Fruit fly (Drosophila melanogaster): ENCODE measurements around the gene Gyc32E.

Gene Gyc32E

DNA sequence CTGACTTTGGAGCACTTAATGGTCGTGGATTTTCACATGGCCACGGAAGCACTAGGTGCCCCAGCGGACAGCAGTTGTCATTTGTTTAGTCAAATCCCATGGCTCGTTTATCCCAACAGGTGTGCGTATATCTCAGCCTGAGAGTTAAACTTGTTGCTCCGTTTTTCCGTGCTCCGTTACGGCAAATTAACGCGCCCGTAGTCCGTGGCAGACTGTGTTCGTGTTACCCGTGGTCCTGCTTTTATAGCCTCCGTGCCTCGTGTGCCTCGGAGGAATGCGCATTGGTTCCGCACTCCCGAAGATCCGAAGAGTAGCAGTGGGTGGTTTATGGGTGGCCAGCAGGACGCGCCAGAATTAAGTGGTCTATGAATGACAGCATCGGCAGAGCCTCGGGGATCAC, at the start of gene Gyc32E:
TSS of gene Gyc32E (minus strand) at position 133 of the 400 bp plus-strand sequence.
- TF ChIP-seq noc (tag; optimal IDR thresholded peaks at IDR 0.05): no peak

DNA sequence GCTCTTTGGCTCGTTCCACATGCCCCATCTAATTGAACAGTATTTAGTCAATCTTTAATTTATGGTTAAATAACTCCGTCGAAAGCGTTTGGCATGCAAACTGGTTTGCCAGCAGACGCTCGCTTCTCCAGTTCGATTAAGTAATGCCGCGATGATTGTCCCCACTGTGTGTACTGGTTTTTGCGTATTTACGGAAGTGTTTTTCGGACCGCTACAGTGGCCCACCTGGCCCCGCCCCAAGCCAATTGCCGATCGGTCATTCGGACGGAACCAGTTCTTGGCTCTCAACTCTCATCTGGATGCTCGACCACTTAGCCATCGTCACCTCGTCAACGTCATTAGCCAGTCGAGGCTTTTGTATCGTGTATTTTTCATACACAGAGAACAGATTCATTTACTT, 47.9 kb upstream of the Gyc32E start:
- no peak for TF ChIP-seq noc (tag; optimal IDR thresholded peaks at IDR 0.05)

DNA sequence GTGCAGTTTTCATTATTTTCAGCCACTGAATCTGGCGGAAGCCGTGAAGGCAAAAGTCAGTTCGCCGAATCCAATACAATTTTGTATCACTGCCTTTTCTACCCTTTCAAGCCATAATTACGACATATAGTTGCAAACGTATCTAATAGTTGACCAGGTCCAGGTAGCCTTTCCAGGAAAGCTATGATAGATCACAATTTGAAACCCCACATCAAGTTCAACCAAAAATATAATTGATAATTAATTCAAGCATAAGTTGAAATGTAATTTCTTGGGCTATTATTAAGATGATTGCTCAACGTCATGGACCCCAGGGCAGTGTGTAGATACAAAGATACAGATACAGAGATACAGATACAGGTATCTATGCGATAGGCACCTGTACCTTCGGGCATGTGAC, 47.3 kb upstream of the Gyc32E start:
- TF ChIP-seq noc (tag; optimal IDR thresholded peaks at IDR 0.05): no peak

DNA sequence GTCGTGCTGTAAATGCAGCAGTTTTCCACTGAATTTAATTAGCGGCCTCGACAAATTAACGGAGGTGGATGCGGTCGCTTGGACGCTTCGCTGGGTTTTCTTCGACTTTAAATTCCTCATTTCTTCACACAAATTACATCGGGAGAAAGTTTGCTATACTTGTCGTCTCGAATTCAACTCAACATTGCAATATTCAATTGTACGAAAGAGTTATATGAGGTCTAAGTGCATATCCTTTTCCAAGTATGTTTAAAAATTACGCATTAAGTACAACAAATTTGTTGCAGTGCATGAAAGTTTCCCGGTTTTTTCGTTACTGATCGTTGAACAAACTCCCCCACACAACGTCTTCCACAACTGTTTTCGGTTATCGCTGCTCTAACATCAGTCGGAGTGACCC, 43.8 kb upstream of the Gyc32E start:
- no peak for TF ChIP-seq noc (tag; optimal IDR thresholded peaks at IDR 0.05)

DNA sequence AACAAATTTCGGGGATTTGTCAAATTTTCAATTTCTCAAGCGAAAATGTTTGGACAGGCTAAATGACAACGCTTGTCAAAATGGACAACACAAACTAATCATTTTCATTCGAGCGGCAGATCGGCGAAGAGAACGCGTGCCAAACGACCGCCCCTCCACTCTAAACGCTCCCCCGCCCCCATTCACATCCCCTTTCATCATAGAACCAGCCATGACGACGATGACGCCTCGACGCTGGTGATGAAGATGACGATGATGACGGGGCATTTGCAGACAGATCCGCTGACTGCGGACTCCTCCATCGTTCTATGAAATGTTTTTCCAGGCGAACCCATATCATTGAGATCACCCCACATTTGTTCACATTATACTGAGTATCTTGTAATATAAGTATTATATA, 41.3 kb upstream of the Gyc32E start:
- peak; percentile 6 for TF ChIP-seq noc (tag; optimal IDR thresholded peaks at IDR 0.05)

DNA sequence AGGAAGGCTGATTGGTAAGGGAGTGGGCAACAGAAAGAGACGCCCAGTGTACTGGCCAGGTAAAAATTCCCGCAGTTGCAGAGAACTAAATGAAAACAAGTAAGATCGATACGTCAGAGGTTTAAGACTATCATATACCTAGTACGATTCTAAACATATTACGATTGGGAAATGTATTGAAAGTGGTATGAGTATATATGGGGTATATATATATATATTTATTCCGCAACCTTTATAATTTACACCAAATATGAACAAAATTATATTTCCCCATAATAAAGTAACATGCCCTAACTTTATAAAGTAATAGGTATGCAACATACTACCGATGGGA, 40.2 kb upstream of the Gyc32E start:
- peak; percentile 1 for TF ChIP-seq noc (tag; optimal IDR thresholded peaks at IDR 0.05)

DNA sequence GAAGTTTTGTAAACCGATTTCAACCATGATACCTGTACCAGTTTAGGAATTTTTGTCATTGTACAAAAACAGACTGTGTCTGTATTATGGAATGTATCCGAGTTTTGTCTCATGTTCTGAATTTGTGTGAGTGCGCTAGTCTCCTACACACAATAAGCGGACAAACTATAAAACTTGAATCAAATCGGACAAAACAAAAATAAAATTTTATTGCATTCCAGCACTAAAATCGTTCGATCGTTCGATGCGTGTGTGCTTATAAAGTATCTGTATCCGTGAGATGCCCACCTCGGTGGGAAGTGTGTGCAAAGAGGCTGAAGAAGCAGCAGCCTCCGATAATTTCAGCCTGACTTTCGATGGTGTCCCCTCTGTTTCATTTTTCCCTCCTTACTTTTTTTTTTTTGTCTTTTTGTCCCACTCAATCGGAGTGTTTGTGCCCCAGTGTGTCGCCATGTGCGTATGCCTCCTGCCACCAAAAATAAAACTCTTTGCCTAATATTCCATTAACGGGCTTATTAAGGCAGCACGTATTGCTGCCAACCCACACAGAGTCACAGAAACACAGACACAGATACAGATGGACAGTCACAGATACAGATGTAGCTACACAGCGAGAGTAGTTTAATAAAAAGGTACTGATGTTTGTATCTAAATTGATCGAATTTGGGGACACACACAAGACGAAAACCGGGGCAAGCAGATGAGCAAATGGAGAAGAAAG, 39.7 kb upstream of the Gyc32E start:
- TF ChIP-seq noc (tag; optimal IDR thresholded peaks at IDR 0.05): no peak

DNA sequence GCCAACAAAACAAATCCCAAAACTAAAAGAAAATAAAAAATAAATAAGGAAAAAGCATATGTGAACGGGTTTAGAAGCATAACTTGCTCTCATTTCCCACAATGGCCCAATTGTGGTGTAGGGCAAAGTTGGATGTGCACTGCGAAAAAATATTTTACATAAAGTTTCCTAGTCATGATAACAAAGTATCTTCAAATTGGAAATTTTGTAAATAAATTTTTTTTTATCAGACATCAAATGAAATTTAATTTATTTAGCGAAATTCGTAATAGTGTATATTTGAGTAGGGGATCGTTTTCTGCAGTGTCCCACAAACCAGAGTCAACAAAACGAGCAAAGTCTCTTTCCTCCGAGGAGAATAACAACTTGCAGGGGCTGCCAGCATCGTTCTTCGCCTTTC, 35.2 kb upstream of the Gyc32E start:
- no peak for TF ChIP-seq noc (tag; optimal IDR thresholded peaks at IDR 0.05)

DNA sequence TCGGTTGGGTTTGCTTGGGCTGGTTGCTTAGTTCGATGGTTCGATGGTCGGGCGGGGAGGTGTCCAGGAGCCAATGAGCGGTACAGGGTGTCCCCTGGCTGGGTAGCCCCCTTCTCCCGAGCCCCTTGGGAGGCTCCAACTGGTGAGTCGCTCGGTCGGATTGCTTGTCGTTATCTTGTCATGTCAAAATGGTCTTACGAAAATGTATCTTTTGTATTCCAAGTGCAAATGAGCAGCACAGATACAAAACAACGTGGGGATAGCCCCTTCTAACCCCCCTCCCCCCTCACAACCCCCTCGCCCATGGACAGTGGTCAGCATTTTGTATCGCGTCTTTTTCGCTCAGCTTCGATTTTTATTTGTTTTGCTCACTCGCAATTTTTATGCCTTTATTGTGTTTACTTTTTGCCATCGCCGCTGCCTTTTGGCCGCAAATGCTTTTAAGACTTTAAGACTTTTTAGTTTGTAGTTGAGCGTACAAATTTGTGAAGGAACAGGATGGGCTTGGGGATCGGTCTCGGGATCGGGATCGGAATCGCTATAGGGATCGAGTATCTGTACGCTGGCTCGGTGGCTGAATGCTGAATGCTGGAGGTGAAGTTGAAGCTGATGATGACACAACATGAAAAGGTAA, 33.8 kb upstream of the Gyc32E start:
- no peak for TF ChIP-seq noc (tag; optimal IDR thresholded peaks at IDR 0.05)

DNA sequence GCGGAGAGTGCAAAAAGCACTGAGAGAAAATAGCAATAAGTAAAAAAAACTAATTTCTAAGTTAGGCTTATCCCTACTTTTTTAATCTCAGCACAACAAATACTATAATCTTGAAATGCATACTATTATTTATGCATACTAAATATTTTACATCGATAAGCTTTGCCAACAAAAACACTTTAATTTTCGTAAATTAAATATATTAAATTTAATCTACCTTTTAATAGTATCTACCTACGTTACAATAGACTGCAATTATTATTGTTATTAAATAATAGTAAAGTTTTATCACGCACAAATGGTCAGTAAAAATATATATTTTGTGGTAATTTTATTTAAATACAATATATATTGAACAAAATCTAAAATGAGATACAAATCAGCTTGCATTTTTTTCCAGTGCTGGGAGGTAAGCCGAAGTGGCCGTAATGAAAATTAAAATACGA, 33.3 kb upstream of the Gyc32E start:
- TF ChIP-seq noc (tag; optimal IDR thresholded peaks at IDR 0.05): no peak

DNA sequence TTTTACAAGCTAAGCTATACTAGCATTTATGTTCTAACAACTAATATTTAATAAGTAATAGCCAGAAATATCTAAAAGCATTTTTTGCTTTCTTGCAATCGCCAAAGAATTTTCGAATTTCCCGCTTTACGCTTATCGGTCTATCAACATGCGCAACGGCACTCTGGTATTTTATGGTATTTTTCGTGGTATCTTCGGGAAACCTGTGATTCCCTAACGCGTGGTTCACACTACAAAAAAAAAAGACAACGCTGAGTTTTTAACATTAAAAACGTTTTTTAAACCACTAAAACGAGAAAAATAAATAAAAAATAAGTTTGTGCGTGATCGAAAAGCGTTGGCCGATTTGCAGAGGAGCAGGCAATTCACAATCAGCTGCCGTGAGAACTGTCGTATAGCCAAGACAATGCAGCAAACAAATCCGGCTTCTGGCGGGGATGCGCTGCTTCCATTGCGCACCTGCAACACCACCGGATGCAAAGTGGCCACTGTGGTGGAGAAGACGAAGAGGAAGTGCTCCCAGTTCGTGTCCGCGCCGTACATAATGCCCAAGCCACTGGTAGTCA, 30.0 kb upstream of the Gyc32E start, which contains the start of gene Boh2:
TSS of gene Boh2 (plus strand) at position 207 of the 566 bp plus-strand sequence.
- no peak for TF ChIP-seq noc (tag; optimal IDR thresholded peaks at IDR 0.05)

DNA sequence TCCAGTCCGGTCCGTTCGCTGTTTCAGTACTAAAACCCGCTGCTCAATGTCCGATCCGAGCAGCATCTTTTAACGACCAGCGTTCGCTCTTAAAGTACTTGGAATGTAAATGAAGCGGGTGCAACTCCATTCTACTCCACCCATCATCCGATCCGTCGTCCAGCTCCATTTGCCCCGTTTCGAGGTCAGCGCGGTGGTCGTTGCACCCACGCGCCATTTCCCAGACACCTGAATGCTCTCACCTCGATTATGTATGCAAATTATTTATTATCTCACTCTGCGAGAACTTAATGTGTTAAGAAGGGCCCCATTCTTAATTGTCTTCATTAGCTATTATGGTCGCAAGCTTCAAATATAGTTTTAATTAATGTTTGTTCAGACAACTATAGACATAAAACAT, 29.4 kb upstream of the Gyc32E start:
- TF ChIP-seq noc (tag; optimal IDR thresholded peaks at IDR 0.05): no peak

DNA sequence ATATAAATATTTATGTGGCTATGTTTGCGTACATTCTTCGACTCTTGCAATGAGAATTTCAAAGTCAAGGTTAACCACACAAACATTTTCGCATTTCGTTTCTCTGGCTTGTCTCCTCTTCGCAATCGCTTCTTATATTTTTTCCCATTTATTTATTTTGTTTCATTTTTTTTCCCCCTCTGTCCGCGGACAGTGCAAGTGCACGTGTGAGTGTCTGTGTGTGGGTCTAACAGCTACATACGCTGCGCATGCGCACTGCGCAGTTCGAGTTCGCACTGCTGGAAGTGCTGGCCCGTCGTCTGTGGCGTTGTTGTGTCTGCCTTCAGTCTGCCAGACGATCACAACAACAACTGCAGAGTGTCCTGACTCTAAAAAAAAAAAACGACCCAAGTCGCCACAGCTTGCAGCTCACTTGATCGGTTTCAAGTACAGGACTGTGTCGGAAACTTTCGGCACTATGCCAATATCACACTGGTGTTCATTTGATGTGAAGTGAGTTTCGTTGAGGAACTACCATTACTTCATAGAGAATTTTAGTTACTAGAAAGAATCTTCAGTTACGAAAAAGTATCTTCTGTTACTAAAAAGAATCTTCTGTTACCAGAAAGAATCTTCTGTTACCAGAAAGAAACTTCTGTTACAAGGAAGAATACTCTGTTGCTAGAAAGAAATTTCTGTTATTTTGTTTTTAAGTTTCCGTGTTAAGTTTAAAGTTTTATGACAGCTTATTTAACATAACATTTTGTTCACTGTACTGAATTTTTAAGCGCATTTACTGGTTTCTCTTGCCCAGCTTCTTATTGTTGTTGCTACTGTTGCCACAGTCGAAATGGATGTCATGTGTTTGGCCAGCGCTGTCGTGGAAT, 26.7 kb upstream of the Gyc32E start:
- no peak for TF ChIP-seq noc (tag; optimal IDR thresholded peaks at IDR 0.05)

DNA sequence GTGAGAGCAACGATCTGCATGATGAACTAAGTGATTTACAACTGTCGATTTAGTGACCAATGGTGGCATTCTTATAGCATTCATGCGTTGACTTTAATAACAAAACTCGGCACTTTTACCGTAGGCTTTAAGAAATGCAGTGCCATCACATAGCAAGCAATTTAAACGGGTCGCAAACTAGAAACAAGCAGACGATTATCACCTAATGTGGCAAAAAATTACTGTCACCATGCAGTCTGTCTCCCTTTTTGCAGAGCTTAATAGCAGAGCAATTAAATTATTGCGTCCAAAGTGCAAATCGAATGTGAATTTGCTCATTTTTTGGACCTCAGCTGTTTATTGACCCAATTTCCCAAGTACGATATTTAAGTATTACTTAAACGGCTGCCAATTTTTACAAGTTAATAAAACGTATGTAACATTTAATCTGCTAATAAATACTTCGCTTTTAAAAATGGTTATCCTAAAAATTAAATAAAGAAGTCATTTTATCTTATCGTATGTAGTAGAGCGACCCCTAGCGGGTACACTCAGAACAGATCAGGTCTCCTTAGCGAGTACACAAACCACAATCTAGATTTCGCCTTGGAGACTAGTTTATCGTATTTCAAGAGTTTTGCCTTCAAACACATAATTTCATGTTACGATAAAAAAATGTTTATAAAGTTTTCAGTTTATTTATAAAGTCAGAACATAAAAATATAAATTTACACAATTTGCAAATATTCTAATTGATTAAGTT, 22.9 kb upstream of the Gyc32E start, which contains the start of gene Vm32E:
TSS of gene Vm32E (minus strand) at position 51 of the 742 bp plus-strand sequence.
- no peak for TF ChIP-seq noc (tag; optimal IDR thresholded peaks at IDR 0.05)

DNA sequence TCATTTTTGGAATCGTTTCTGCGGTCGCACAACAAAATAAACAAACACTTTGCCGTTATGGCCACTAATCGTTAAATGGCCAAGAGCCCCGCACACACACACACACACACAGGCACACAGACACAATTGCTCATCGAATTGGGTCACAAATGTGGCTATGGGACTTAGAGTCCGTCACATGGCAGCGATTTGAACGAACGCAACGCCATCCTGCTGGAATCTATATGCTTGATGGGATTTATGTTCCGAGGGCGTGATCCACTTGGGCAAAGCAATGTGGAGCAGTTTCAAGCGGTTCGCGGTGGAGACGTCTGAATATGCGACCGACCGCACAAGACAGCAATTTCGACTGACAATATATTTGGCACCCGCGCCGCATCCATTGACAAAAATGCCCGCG, 21.6 kb upstream of the Gyc32E start:
- no peak for TF ChIP-seq noc (tag; optimal IDR thresholded peaks at IDR 0.05)
